Worm (Caenorhabditis elegans): Measurements from ENCODE around the gene sand-1.

DNA sequence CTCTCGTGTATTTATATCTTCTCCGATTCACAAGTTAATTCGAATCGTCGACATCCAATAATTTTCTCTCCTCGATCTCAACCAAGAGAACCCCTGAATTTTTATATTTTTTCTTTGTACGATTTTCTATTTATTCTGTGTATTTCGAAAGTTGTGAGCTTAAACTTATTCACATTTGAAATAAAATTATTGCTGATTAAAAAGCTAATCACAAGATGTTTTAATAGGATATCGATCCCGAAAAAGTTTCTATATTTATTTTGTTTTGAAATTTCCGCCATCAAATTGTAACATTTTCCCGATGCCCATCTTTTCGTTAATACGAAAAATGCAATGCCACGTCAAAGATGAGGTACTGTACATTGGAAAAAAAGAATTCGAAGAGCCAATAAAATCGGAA is 30.1 kb downstream of the sand-1 start, which contains the start of gene ZK616.3:
- TF ChIP-seq nhr-237 (tag; optimal IDR thresholded peaks at IDR 0.05), result no peak
- no peak for TF ChIP-seq nhr-76 (tag; optimal IDR thresholded peaks at IDR 0.05)
- no peak for TF ChIP-seq jun-1 (tag; optimal IDR thresholded peaks at IDR 0.05)
- no peak for TF ChIP-seq mml-1 (tag; optimal IDR thresholded peaks at IDR 0.05)
- no peak for TF ChIP-seq elt-1 (tag; optimal IDR thresholded peaks at IDR 0.05)
- no peak for TF ChIP-seq fos-1 (tag; optimal IDR thresholded peaks at IDR 0.05)
- no peak for TF ChIP-seq snpc-4 (tag; optimal IDR thresholded peaks at IDR 0.05)
- no peak for TF ChIP-seq ama-1 (optimal IDR thresholded peaks at IDR 0.05)
